Worm (Caenorhabditis elegans) whole organism, L2 larva: ENCODE data around the gene sqv-2.

Source experiments
- C34F6.9 ChIP-seq: fragments of 150-350 bp; optimal IDR thresholded peaks from 2 replicates; lab custom pipeline; 2014; ENCODE audit warnings: missing biosample characterization, missing genetic modification characterization
- F13H6.1 ChIP-seq: sonication (generic microtip); optimal IDR thresholded peaks from 2 replicates; lab custom pipeline; 2016; ENCODE audit warnings: missing genetic modification characterization, missing compliant biosample characterization
- R02D3.7 ChIP-seq: fragments of 150-350 bp; optimal IDR thresholded peaks from 2 replicates; lab custom pipeline; 2014; ENCODE audit warnings: missing biosample characterization, missing genetic modification characterization
- Y55F3AM.14 ChIP-seq: fragments of 200-800 bp; sonication (Bioruptor generic); optimal IDR thresholded peaks from 2 replicates; lab custom pipeline; 2018; ENCODE audit warnings: mild to moderate bottlenecking, missing genetic modification characterization, missing compliant biosample characterization
- alr-1 ChIP-seq: fragments of 150-350 bp; optimal IDR thresholded peaks from 2 replicates; lab custom pipeline; 2014; ENCODE audit warnings: missing biosample characterization, missing genetic modification characterization
- aly-2 ChIP-seq: fragments of 150-350 bp; optimal IDR thresholded peaks from 2 replicates; lab custom pipeline; 2014; ENCODE audit warnings: missing biosample characterization, missing genetic modification characterization
- ama-1 ChIP-seq: fragments of 150-350 bp; optimal IDR thresholded peaks from 2 replicates; lab custom pipeline; 2018; ENCODE audit warnings: inconsistent platforms
- blmp-1 ChIP-seq: sonication (generic microtip); optimal IDR thresholded peaks from 2 replicates; lab custom pipeline; 2017; ENCODE audit warnings: missing genetic modification characterization, mild to moderate bottlenecking, missing compliant biosample characterization, antibody characterized with exemption, moderate library complexity; ENCODE audit not compliant: insufficient read depth
- ceh-16 ChIP-seq: fragments of 150-350 bp; optimal IDR thresholded peaks from 2 replicates; lab custom pipeline; 2014; ENCODE audit warnings: missing biosample characterization, missing genetic modification characterization
- ceh-82 ChIP-seq: fragments of 150-350 bp; optimal IDR thresholded peaks from 2 replicates; lab custom pipeline; 2014; ENCODE audit warnings: missing biosample characterization, missing genetic modification characterization
- crh-2 ChIP-seq: sonication (generic microtip); optimal IDR thresholded peaks from 2 replicates; lab custom pipeline; 2017; ENCODE audit warnings: missing biosample characterization, missing genetic modification characterization
- dmd-4 ChIP-seq: sonication (generic microtip); optimal IDR thresholded peaks from 2 replicates; lab custom pipeline; 2017; ENCODE audit warnings: missing biosample characterization, missing genetic modification characterization
- egl-27 ChIP-seq: sonication (generic microtip); optimal IDR thresholded peaks from 3 replicates; lab custom pipeline; 2017; ENCODE audit warnings: missing biosample characterization, missing genetic modification reagents, missing genetic modification characterization
- elt-1 ChIP-seq: fragments of 150-350 bp; optimal IDR thresholded peaks from 2 replicates; lab custom pipeline; 2014; ENCODE audit warnings: missing biosample characterization, missing genetic modification characterization
- fos-1 ChIP-seq: fragments of 150-350 bp; optimal IDR thresholded peaks from 2 replicates; lab custom pipeline; 2014; ENCODE audit warnings: missing biosample characterization, missing genetic modification characterization
- gmeb-1 ChIP-seq: fragments of 150-350 bp; optimal IDR thresholded peaks from 2 replicates; lab custom pipeline; 2014; ENCODE audit warnings: missing biosample characterization, missing genetic modification characterization
- lin-11 ChIP-seq: fragments of 150-350 bp; sonication (generic microtip); optimal IDR thresholded peaks from 2 replicates; lab custom pipeline; 2014; ENCODE audit warnings: missing biosample characterization, missing genetic modification characterization, inconsistent platforms, mixed read lengths
- lin-13 ChIP-seq: fragments of 150-350 bp; optimal IDR thresholded peaks from 2 replicates; lab custom pipeline; 2014; ENCODE audit warnings: missing biosample characterization, missing genetic modification reagents, missing genetic modification characterization
- lin-39 ChIP-seq: fragments of 150-350 bp; optimal IDR thresholded peaks from 2 replicates; lab custom pipeline; 2014; ENCODE audit warnings: missing biosample characterization, missing genetic modification reagents, missing genetic modification characterization
- lsy-2 ChIP-seq, 2 experiments: fragments of 150-350 bp in 1 of 2; sonication (generic microtip) in 1 of 2; optimal IDR thresholded peaks; 2 replicates each; lab custom pipeline; 2014 to 2017; ENCODE audit warnings: missing biosample characterization in 2 of 2, missing genetic modification characterization in 2 of 2
- mab-5 ChIP-seq: fragments of 150-350 bp; optimal IDR thresholded peaks from 2 replicates; lab custom pipeline; 2014; ENCODE audit warnings: missing biosample characterization, missing genetic modification characterization
- mbf-1 ChIP-seq: sonication (generic microtip); optimal IDR thresholded peaks from 2 replicates; lab custom pipeline; 2017; ENCODE audit warnings: missing biosample characterization, missing genetic modification characterization
- mdl-1 ChIP-seq, 2 experiments: fragments of 150-350 bp in 1 of 2; sonication (generic microtip) in 1 of 2; optimal IDR thresholded peaks; 2 replicates each; lab custom pipeline; 2017; ENCODE audit warnings: missing biosample characterization in 2 of 2, missing genetic modification characterization in 2 of 2
- nhr-10 ChIP-seq: sonication (generic microtip); optimal IDR thresholded peaks from 2 replicates; lab custom pipeline; 2017; ENCODE audit warnings: missing biosample characterization, missing genetic modification characterization
- nhr-11 ChIP-seq: fragments of 150-350 bp; optimal IDR thresholded peaks from 2 replicates; lab custom pipeline; 2014; ENCODE audit warnings: missing biosample characterization, missing genetic modification characterization
- nhr-12 ChIP-seq: fragments of 150-350 bp; optimal IDR thresholded peaks from 2 replicates; lab custom pipeline; 2014; ENCODE audit warnings: missing biosample characterization, missing genetic modification characterization
- nhr-129 ChIP-seq: fragments of 150-350 bp; optimal IDR thresholded peaks from 2 replicates; lab custom pipeline; 2014; ENCODE audit warnings: missing biosample characterization, missing genetic modification characterization
- nhr-21 ChIP-seq: fragments of 150-350 bp; optimal IDR thresholded peaks from 2 replicates; lab custom pipeline; 2014; ENCODE audit warnings: missing biosample characterization, missing genetic modification characterization
- nhr-23 ChIP-seq: fragments of 150-350 bp; optimal IDR thresholded peaks from 2 replicates; lab custom pipeline; 2014; ENCODE audit warnings: missing biosample characterization, missing genetic modification reagents, missing genetic modification characterization
- nhr-25 ChIP-seq: fragments of 150-350 bp; sonication (generic microtip); optimal IDR thresholded peaks from 3 replicates; lab custom pipeline; 2014; ENCODE audit warnings: missing biosample characterization, missing genetic modification characterization
- nhr-6 ChIP-seq: fragments of 150-350 bp; optimal IDR thresholded peaks from 2 replicates; lab custom pipeline; 2014; ENCODE audit warnings: missing biosample characterization, missing genetic modification characterization
- nhr-77 ChIP-seq: fragments of 150-350 bp; optimal IDR thresholded peaks from 2 replicates; lab custom pipeline; 2014; ENCODE audit warnings: missing biosample characterization, missing genetic modification characterization
- peb-1 ChIP-seq: fragments of 150-350 bp; optimal IDR thresholded peaks from 2 replicates; lab custom pipeline; 2014; ENCODE audit warnings: missing biosample characterization, missing genetic modification characterization
- sem-4 ChIP-seq: fragments of 150-350 bp; optimal IDR thresholded peaks from 2 replicates; lab custom pipeline; 2014; ENCODE audit warnings: missing biosample characterization, missing genetic modification reagents, missing genetic modification characterization
- sma-3 ChIP-seq: sonication (generic microtip); optimal IDR thresholded peaks from 2 replicates; lab custom pipeline; 2016; ENCODE audit warnings: missing genetic modification reagents, missing genetic modification characterization, missing compliant biosample characterization
- sma-9 ChIP-seq, 2 experiments: fragments of 150-350 bp in 1 of 2; sonication (generic microtip) in 1 of 2; optimal IDR thresholded peaks; 2 replicates each; lab custom pipeline; 2014 to 2016; ENCODE audit warnings: missing genetic modification characterization in 2 of 2, mild to moderate bottlenecking in 1 of 2, missing biosample characterization in 1 of 2, missing compliant biosample characterization in 1 of 2, missing genetic modification reagents in 1 of 2, moderate library complexity in 1 of 2
- snpc-4 ChIP-seq: fragments of 150-350 bp; optimal IDR thresholded peaks from 2 replicates; lab custom pipeline; 2014; ENCODE audit warnings: missing biosample characterization, missing genetic modification characterization
- unc-39 ChIP-seq: fragments of 150-350 bp; optimal IDR thresholded peaks from 2 replicates; lab custom pipeline; 2014; ENCODE audit warnings: missing biosample characterization, missing genetic modification characterization
- unc-55 ChIP-seq: fragments of 150-350 bp; sonication (generic microtip); optimal IDR thresholded peaks from 3 replicates; lab custom pipeline; 2014; ENCODE audit warnings: missing biosample characterization, missing genetic modification reagents, missing genetic modification characterization
- unc-62 ChIP-seq: fragments of 150-350 bp; optimal IDR thresholded peaks from 2 replicates; lab custom pipeline; 2014; ENCODE audit warnings: missing biosample characterization, missing genetic modification reagents, missing genetic modification characterization
- zag-1 ChIP-seq: fragments of 150-350 bp; optimal IDR thresholded peaks from 2 replicates; lab custom pipeline; 2014; ENCODE audit warnings: missing biosample characterization, missing genetic modification characterization
- ztf-1 ChIP-seq: fragments of 200-800 bp; sonication (Bioruptor generic); conservative IDR thresholded peaks from 2 replicates; pipeline ENCODE4 v1.3.6; 2022; ENCODE audit warnings: missing genetic modification characterization, missing compliant biosample characterization
- ztf-11 ChIP-seq: sonication (generic microtip); optimal IDR thresholded peaks from 2 replicates; lab custom pipeline; 2017; ENCODE audit warnings: missing biosample characterization, missing genetic modification characterization
- ztf-4 ChIP-seq: fragments of 150-350 bp; optimal IDR thresholded peaks from 2 replicates; lab custom pipeline; 2014; ENCODE audit warnings: missing biosample characterization, missing genetic modification characterization

The sqv-2 gene

DNA sequence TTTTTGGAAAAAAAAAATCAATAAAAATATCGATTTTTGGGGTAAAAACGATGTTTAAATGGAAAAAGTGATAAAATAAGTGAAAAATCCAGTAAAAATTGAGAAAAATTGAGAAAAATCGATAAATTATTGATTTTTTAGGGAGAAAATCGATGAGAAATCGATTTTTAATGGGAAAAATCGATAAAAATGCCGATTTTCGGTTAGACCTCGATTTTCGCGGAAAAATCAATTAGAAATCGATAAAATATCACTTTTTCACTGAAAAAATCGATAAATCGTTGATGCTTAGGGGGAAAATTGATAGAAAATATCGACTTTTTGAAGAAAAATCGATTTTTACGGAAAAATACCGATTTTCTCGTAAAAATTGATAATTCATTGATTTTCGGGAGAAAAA, 7.0 kb upstream of the sqv-2 start:
- TF ChIP-seq lin-39 (tag; lab: Kevin White, UChicago) (no peak), nhr-77 (tag; lab: Kevin White, UChicago) (no peak), mbf-1 (tag; lab: Kevin White, UChicago) (no peak), C34F6.9 (tag; lab: Kevin White, UChicago) (no peak), blmp-1 (no peak), ztf-1 (GFP tag; lab: Robert Waterston, UW) (no peak)

DNA sequence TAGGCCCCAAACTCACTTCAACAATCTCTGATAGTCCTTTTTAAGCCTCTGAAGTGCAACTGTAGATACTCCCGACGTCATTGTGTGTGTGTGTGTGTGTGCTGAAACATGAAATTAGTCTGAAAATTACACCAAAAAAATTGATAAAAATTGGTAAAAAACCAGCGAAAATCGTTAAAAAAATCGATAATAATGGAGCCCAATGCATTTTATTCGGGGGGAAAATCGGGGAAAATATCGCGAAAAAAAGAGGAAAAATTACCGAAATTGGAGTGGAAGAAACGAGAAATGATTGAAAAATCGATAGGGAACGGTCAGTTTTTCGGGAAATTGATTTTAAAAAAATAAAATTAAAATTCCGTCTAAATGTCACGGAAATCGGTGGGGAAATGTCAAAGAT, 6.1 kb upstream of the sqv-2 start, which contains the start of gene ubc-26:
TSS of gene ubc-26 (minus strand) at position 101 of the 400 bp plus-strand sequence.
- TF ChIP-seq nhr-23 (tag; lab: Kevin White, UChicago) = no peak
- no peak for TF ChIP-seq Y55F3AM.14
- TF ChIP-seq snpc-4 (tag; lab: Kevin White, UChicago) = no peak
- no peak for TF ChIP-seq ama-1 (lab: Kevin White, UChicago)
- TF ChIP-seq unc-62 (GFP tag; lab: Kevin White, UChicago) = no peak
- no peak for TF ChIP-seq crh-2 (tag; lab: Kevin White, UChicago)
- no peak for TF ChIP-seq R02D3.7 (tag; lab: Kevin White, UChicago)
- TF ChIP-seq lin-13 (GFP tag; lab: Kevin White, UChicago) = no peak
- TF ChIP-seq lin-39 (tag; lab: Kevin White, UChicago) = no peak
- TF ChIP-seq nhr-6 (tag; lab: Kevin White, UChicago) = no peak
- TF ChIP-seq sem-4 (tag; lab: Kevin White, UChicago) = no peak
- TF ChIP-seq blmp-1 = no peak
- TF ChIP-seq unc-39 = no peak
- no peak for TF ChIP-seq mdl-1 (tag; optimal IDR thresholded peaks at IDR 0.05; lab: Kevin White, UChicago)
- no peak for TF ChIP-seq nhr-10 (tag; lab: Kevin White, UChicago)
- no peak for TF ChIP-seq nhr-25 (tag; lab: Kevin White, UChicago)
- no peak for TF ChIP-seq ceh-82
- no peak for TF ChIP-seq fos-1 (tag; lab: Kevin White, UChicago)
- no peak for TF ChIP-seq mab-5 (tag; lab: Kevin White, UChicago)
- TF ChIP-seq ztf-1 (GFP tag; lab: Robert Waterston, UW) = no peak

DNA sequence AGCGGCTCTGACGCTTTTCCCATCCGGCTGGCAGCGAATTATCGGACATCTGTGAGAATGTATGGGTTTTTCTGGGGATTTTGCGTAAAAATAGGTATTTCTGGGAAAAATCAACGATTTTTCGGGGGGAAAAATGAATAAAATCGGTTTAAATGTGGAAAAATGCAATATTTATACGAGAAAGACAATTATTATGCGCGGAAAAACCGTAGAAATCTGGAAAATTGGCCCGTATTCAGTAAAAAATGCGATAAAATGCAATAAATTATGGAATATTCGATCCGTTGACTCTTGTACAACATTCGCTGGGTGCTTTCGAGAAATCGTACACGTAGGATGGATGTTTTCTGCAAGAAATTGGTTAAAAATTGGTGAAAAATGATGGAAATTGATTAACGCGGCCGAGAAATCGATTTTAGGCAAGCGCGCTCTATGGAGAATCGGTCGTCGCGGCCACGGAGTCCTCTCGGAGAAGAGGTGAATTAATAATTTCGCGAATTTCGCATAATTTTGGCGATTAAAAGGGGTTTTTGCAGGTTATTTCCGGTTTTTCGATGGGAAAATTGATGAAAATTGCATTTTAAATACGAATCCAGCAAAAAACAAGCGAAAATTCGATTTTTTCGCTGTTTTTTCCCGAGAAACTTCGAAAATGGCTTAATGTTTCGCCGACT, 5.1 kb downstream of the sqv-2 start, which contains the start of gene pinn-1:
TSS of gene pinn-1 (minus strand) at position 51 of the 674 bp plus-strand sequence.
- TF ChIP-seq nhr-6 (tag; lab: Kevin White, UChicago) = peak; percentile 14
- TF ChIP-seq lin-39 (tag; lab: Kevin White, UChicago) = no peak
- TF ChIP-seq fos-1 (tag; lab: Kevin White, UChicago) = peak; percentile 85
- no peak for TF ChIP-seq alr-1
- peak; percentile 61 for TF ChIP-seq egl-27 (tag; lab: Kevin White, UChicago)
- TF ChIP-seq zag-1 (tag; lab: Kevin White, UChicago) = peak; percentile 66
- peak; percentile 94 for TF ChIP-seq unc-55
- TF ChIP-seq nhr-10 (tag; lab: Kevin White, UChicago) = peak; percentile 62
- TF ChIP-seq nhr-12 = peak; percentile 56
- TF ChIP-seq lin-11 = peak; percentile 78
- peak; percentile 50 for TF ChIP-seq Y55F3AM.14
- peak; percentile 53 for TF ChIP-seq ztf-4 (tag; lab: Kevin White, UChicago)
- peak; percentile 10 for TF ChIP-seq R02D3.7 (tag; lab: Kevin White, UChicago)
- TF ChIP-seq sma-9 (GFP tag; optimal IDR thresholded peaks at IDR 0.05; lab: Kevin White, UChicago) = peak; percentile 94
- TF ChIP-seq sma-9 (tag; optimal IDR thresholded peaks at IDR 0.05; lab: Kevin White, UChicago) = no peak
- TF ChIP-seq sem-4 (tag; lab: Kevin White, UChicago) = peak; percentile 83
- peak; percentile 95 for TF ChIP-seq lin-13 (GFP tag; lab: Kevin White, UChicago)
- TF ChIP-seq nhr-23 (tag; lab: Kevin White, UChicago) = no peak
- peak; percentile 93 for TF ChIP-seq sma-3
- TF ChIP-seq lsy-2 (tag; optimal IDR thresholded peaks at IDR 0.05; lab: Kevin White, UChicago) = peak; percentile 88 to 91
- no peak for TF ChIP-seq peb-1
- no peak for TF ChIP-seq nhr-11 (tag; lab: Kevin White, UChicago)
- TF ChIP-seq crh-2 (tag; lab: Kevin White, UChicago) = peak; percentile 87
- TF ChIP-seq dmd-4 (tag; lab: Kevin White, UChicago) = no peak
- 0 out of 2 replicates have a peak, but pooled peaks have one; percentile 56 for TF ChIP-seq ztf-1 (GFP tag; lab: Robert Waterston, UW)
- TF ChIP-seq unc-39 = no peak
- TF ChIP-seq blmp-1 = no peak
- TF ChIP-seq elt-1 (tag; lab: Kevin White, UChicago) = no peak
- no peak for TF ChIP-seq ztf-11 (tag; lab: Kevin White, UChicago)
- TF ChIP-seq unc-62 (GFP tag; lab: Kevin White, UChicago) = no peak
- peak; percentile 88 for TF ChIP-seq nhr-25 (tag; lab: Kevin White, UChicago)
- TF ChIP-seq aly-2 (tag; lab: Kevin White, UChicago) = no peak
- peak; percentile 87 for TF ChIP-seq C34F6.9 (tag; lab: Kevin White, UChicago)
- peak; percentile 61 for TF ChIP-seq mab-5 (tag; lab: Kevin White, UChicago)
- no peak for TF ChIP-seq mbf-1 (tag; lab: Kevin White, UChicago)
- peak; percentile 90 for TF ChIP-seq F13H6.1 (tag; lab: Kevin White, UChicago)
- TF ChIP-seq nhr-129 = peak; percentile 63
- TF ChIP-seq gmeb-1 (tag; lab: Kevin White, UChicago) = peak; percentile 87
- peak; percentile 87 for TF ChIP-seq nhr-21 (tag; lab: Kevin White, UChicago)
- no peak for TF ChIP-seq ama-1 (lab: Kevin White, UChicago)
- TF ChIP-seq mdl-1 (tag; optimal IDR thresholded peaks at IDR 0.05; lab: Kevin White, UChicago) = peak in 1 of 2 experiments; percentile 10
- TF ChIP-seq ceh-16 (tag; lab: Kevin White, UChicago) = peak; percentile 73
- peak; percentile 60 for TF ChIP-seq snpc-4 (tag; lab: Kevin White, UChicago)
- peak; percentile 48 for TF ChIP-seq ceh-82
